Worm (Caenorhabditis elegans): ENCODE results near the gene T12A7.10.
A peak's percentile ranks its signal among the peaks of the same experiment; 100 is the strongest.

Gene T12A7.10

DNA sequence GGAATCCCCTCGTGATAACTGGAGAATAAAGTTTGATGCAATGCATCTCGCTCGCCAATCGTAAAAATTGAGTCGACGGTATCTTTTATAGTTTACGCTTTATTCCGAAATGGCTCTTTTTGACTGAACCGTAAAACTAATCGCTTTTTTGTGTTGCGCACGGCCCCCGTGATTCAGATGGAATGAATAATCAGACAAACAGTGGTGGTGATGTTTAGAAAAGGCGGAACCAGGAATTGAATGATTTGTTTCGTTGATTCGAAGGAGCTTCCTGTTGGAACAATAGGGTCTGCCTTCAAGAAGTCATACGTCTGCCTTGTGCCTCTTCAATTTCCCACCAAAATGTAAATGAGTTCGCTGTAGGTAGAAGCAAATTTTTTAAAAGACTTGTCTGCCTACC, 575 bp downstream of the T12A7.10 start, which contains the start of gene scl-18 (continued):
- no peak for TF ChIP-seq unc-62 (GFP tag; optimal IDR thresholded peaks at IDR 0.05)
- no peak for TF ChIP-seq aptf-3 (GFP tag; IDR thresholded peaks at IDR 0.05)
- TF ChIP-seq zfh-2 (GFP tag; conservative IDR thresholded peaks at IDR 0.05), result no peak
- no peak for TF ChIP-seq T26A5.8 (tag; optimal IDR thresholded peaks at IDR 0.05)
- no peak for TF ChIP-seq lin-26 (GFP tag; IDR thresholded peaks at IDR 0.05)
- TF ChIP-seq dpl-1 (GFP tag; optimal IDR thresholded peaks at IDR 0.05), result no peak

DNA sequence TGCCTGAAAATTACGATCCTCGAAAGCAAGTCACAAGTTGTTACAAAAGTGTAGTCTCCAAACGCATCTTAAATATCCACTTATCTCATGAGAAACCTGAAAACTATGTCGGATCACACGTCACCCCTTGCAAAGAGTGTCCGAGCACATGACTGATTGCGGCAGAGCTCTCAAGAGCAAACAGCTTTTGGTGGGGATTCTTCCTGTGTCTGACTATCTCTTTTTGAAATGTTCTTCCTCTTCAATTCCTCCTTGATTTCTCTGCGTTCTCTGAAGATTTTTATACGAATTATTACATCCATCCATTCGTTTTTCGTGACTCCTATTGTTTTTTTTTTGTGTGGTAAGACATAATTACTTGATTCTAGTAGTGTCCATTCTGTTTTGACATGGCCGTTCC, 6.1 kb downstream of the T12A7.10 start, which contains the start of gene T12A7.6:
T12A7.6 (plus strand) TSS at position 369 of the 400 bp plus-strand sequence.
- no peak for TF ChIP-seq cebp-1 (GFP tag; IDR thresholded peaks at IDR 0.05)
- peak; percentile 14 for TF ChIP-seq cebp-1 (tag; optimal IDR thresholded peaks at IDR 0.05)
- TF ChIP-seq unc-62 (GFP tag; optimal IDR thresholded peaks at IDR 0.05), result no peak

DNA sequence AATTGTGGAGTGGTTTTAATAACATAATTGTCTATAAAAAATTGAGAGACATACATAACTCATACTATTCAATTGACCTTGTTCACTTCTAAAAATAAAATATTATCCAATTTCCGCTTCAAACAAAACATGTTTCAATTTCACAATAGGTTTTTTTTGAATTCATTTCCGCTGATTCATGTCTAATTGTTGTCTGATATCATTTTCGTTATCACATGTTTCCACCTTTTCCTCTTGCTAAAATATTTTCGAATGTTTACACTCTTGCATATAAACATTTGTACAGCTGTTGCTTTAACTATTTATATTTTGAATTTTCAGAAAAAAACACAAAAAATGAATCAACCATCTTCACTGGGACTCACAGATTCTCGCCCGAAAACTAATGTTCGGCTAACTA, 9.6 kb downstream of the T12A7.10 start, which contains the start of gene gem-4:
gem-4 (plus strand) TSS at position 301 of the 400 bp plus-strand sequence.
- no peak for TF ChIP-seq B0035.1 (tag; optimal IDR thresholded peaks at IDR 0.05)
- TF ChIP-seq cebp-1 (GFP tag; IDR thresholded peaks at IDR 0.05), result peak; percentile 36; the same call in 1 of the 2 replicates
- TF ChIP-seq cebp-1 (tag; optimal IDR thresholded peaks at IDR 0.05), result peak; percentile 53

DNA sequence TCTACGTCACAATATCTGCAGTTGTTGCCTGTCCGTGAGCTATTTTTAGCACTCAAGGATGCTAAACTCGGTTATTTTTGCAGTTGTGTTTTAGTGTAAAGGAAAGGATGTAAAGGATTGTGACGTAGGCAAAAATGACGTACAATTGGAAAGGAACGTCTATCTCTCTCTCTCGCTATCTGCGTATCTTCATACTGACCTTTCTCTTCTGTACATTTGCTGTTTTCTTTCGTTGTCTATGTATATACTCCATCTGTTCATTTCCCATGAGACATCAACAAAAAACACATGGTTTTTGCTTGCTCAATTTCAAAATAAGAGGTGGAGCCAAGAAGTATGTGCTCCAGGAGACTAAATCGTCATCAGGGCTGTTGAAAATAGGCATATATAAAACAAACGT, 10.6 kb downstream of the T12A7.10 start:
- TF ChIP-seq ceh-40 (GFP tag; IDR thresholded peaks at IDR 0.05) (no peak), K12H6.12 (tag; optimal IDR thresholded peaks at IDR 0.05) (peak; percentile 64), hmg-1.2 (GFP tag; IDR thresholded peaks at IDR 0.05) (peak; percentile 60; the same call in 1 of the 2 replicates), cebp-1 (GFP tag; IDR thresholded peaks at IDR 0.05) (0 out of 2 replicates have a peak, but pooled peaks have one; percentile 42), cebp-1 (tag; optimal IDR thresholded peaks at IDR 0.05) (no peak)

DNA sequence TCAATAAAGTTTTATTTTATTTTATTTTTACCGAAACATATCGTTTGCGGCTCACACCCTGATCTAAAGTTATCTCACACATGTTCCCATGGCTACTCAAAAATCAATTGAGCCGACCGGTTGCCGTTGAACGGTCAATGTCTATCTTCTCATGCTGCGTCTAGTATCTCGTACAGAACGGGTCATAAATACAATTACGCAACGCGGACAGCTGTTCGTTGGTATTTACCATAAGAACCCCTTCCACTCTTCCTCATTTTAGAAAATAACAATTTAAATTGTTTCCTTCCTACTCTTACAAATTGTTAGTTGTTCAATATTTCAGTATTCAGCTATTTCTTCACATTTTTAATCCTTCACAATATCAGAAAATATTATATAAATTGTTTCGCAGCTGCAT, 11.1 kb downstream of the T12A7.10 start:
- TF ChIP-seq ztf-22 (GFP tag; optimal IDR thresholded peaks at IDR 0.05), result no peak
- no peak for TF ChIP-seq ztf-6 (GFP tag; IDR thresholded peaks at IDR 0.05)
- no peak for TF ChIP-seq bed-2 (GFP tag; IDR thresholded peaks at IDR 0.05)
- TF ChIP-seq zim-3 (tag; optimal IDR thresholded peaks at IDR 0.05), result no peak
- TF ChIP-seq rec-8 (tag; optimal IDR thresholded peaks at IDR 0.05), result no peak
- no peak for TF ChIP-seq F10E7.11 (tag; optimal IDR thresholded peaks at IDR 0.05)
- no peak for TF ChIP-seq F55B11.4 (tag; optimal IDR thresholded peaks at IDR 0.05; ENCODE audit: borderline replicate concordance, insufficient read depth)
- TF ChIP-seq B0336.3 (GFP tag; IDR thresholded peaks at IDR 0.05), result no peak
- TF ChIP-seq F52B5.7 (tag; optimal IDR thresholded peaks at IDR 0.05), result no peak
- no peak for TF ChIP-seq madf-8 (GFP tag; conservative IDR thresholded peaks at IDR 0.05)
- no peak for TF ChIP-seq snpc-4 (GFP tag; optimal IDR thresholded peaks at IDR 0.05)
- no peak for TF ChIP-seq snpc-4 (tag; optimal IDR thresholded peaks at IDR 0.05)
- TF ChIP-seq F33H1.4 (GFP tag; IDR thresholded peaks at IDR 0.05), result no peak
- TF ChIP-seq nhr-90 (tag; optimal IDR thresholded peaks at IDR 0.05), result no peak

DNA sequence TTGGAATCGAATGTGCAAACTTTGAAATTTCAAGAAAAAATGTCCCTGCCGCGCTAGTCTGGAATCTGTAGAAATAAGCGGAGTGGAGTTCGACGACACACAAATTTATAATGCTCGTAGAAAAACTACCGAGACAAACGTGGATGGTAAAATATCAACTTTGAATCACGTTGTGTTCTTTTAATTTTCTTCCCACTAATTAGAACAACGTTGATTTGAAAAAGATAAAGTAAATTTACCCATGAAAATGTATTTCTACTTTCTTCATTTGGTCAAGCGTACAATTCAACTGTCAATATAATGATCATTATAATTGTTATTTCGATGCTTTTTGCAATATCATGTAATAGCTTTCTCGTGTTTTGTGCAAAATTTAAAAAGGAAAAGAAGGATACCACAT, 12.5 kb downstream of the T12A7.10 start, which contains the start of gene K01A6.5:
K01A6.5 (plus strand) TSS at position 301 of the 400 bp plus-strand sequence.
- TF ChIP-seq snpc-1.1 (tag; optimal IDR thresholded peaks at IDR 0.05; ENCODE audit: insufficient read depth), result no peak
- TF ChIP-seq dox-1 (GFP tag; IDR thresholded peaks at IDR 0.05), result no peak
- TF ChIP-seq nhr-90 (tag; optimal IDR thresholded peaks at IDR 0.05), result no peak
- no peak for TF ChIP-seq ekl-4 (GFP tag; IDR thresholded peaks at IDR 0.05)
- TF ChIP-seq bed-1 (GFP tag; IDR thresholded peaks at IDR 0.05), result no peak
